Worm (Caenorhabditis elegans): Measurements from ENCODE around the gene F26C11.1.

- no peak for TF ChIP-seq unc-62 (GFP tag; optimal IDR thresholded peaks at IDR 0.05)
- no peak for TF ChIP-seq nhr-12 (tag; optimal IDR thresholded peaks at IDR 0.05)
- TF ChIP-seq ztf-11 (tag; optimal IDR thresholded peaks at IDR 0.05), result no peak
- TF ChIP-seq ama-1 (optimal IDR thresholded peaks at IDR 0.05), result no peak
Observed at ce11 chrII:9862147-9862546, 32.4 kb upstream of the F26C11.1 start, which contains the start of gene C08H9.18.

Data from whole organism, L3 larva.